Fruit fly (Drosophila melanogaster) whole organism, embryonic: ENCODE measurements around the gene Dnaaf4.
A peak's percentile ranks its signal among the peaks of the same experiment; 100 is the strongest.

Source experiments
- ATbp ChIP-seq: fragments of 200-800 bp; sonication (Bioruptor generic); optimal IDR thresholded peaks from 2 replicates; lab custom pipeline; 2017; ENCODE audit warnings: missing biosample characterization, mild to moderate bottlenecking, missing genetic modification characterization, missing genetic modification reagents
- B-H1 ChIP-seq: fragments of 200-800 bp; sonication (Bioruptor generic); IDR thresholded peaks from 3 replicates; pipeline ENCODE4 v1.3.6; 2022; ENCODE audit warnings: missing biosample characterization, missing genetic modification characterization
- CG10209 ChIP-seq: fragments of 200-800 bp; sonication (Bioruptor generic); optimal IDR thresholded peaks from 3 replicates; lab custom pipeline; 2017; ENCODE audit warnings: missing biosample characterization, mild to moderate bottlenecking, missing genetic modification characterization, missing genetic modification reagents
- CG10267 ChIP-seq: fragments of 200-800 bp; sonication (Bioruptor generic); optimal IDR thresholded peaks from 2 replicates; lab custom pipeline; 2018; ENCODE audit warnings: missing biosample characterization, mild to moderate bottlenecking, missing genetic modification characterization, moderate library complexity
- CG10654 ChIP-seq: fragments of 200-800 bp; sonication (Bioruptor generic); optimal IDR thresholded peaks from 2 replicates; lab custom pipeline; 2016; ENCODE audit warnings: missing biosample characterization, missing genetic modification characterization
- CG12155 ChIP-seq: fragments of 200-800 bp; sonication (Bioruptor generic); optimal IDR thresholded peaks from 3 replicates; lab custom pipeline; 2016; ENCODE audit warnings: missing biosample characterization, missing genetic modification characterization
- CG12391 ChIP-seq: fragments of 200-800 bp; sonication (Bioruptor generic); optimal IDR thresholded peaks from 3 replicates; lab custom pipeline; 2018; ENCODE audit warnings: missing biosample characterization, mild to moderate bottlenecking, missing genetic modification characterization, moderate library complexity
- CG14014 ChIP-seq: fragments of 200-800 bp; sonication (Bioruptor generic); IDR thresholded peaks from 2 replicates; pipeline ENCODE4 v1.3.6; 2022; ENCODE audit warnings: missing biosample characterization, missing genetic modification characterization
- CG14710 ChIP-seq: fragments of 200-800 bp; sonication (Bioruptor generic); optimal IDR thresholded peaks from 3 replicates; lab custom pipeline; 2019; ENCODE audit warnings: missing biosample characterization, mild to moderate bottlenecking, missing genetic modification characterization, moderate library complexity
- CG17186 ChIP-seq: fragments of 200-800 bp; sonication (Bioruptor generic); optimal IDR thresholded peaks from 3 replicates; lab custom pipeline; 2017; ENCODE audit warnings: missing biosample characterization, missing genetic modification reagents, missing genetic modification characterization
- CG17829 ChIP-seq: fragments of 200-800 bp; optimal IDR thresholded peaks from 2 replicates; lab custom pipeline; 2019; ENCODE audit warnings: missing biosample characterization, mild to moderate bottlenecking, missing genetic modification characterization, moderate library complexity
- CG18476 ChIP-seq: fragments of 200-800 bp; sonication (Bioruptor generic); optimal IDR thresholded peaks from 2 replicates; lab custom pipeline; 2016; ENCODE audit warnings: missing biosample characterization, mild to moderate bottlenecking, missing genetic modification characterization
- CG30403 ChIP-seq: fragments of 200-800 bp; sonication (Bioruptor generic); optimal IDR thresholded peaks from 3 replicates; lab custom pipeline; 2016; ENCODE audit warnings: missing biosample characterization, missing genetic modification characterization
- CG31224 ChIP-seq: fragments of 200-800 bp; sonication (Bioruptor generic); IDR thresholded peaks from 2 replicates; pipeline ENCODE4 v1.3.6; 2022; ENCODE audit warnings: missing biosample characterization, missing genetic modification characterization
- CG4282 ChIP-seq: fragments of 200-800 bp; sonication (Bioruptor generic); optimal IDR thresholded peaks from 2 replicates; lab custom pipeline; 2016; ENCODE audit warnings: missing biosample characterization, missing genetic modification characterization
- CG4730 ChIP-seq: fragments of 200-800 bp; sonication (Bioruptor generic); IDR thresholded peaks from 2 replicates; pipeline ENCODE4 v1.3.6; 2022; ENCODE audit warnings: missing biosample characterization, missing genetic modification characterization
- CG6683 ChIP-seq: fragments of 200-800 bp; sonication (Bioruptor generic); optimal IDR thresholded peaks from 2 replicates; lab custom pipeline; 2017; ENCODE audit warnings: missing biosample characterization, mild to moderate bottlenecking, missing genetic modification characterization, missing genetic modification reagents
- CG6689 ChIP-seq: fragments of 200-800 bp; sonication (Bioruptor generic); IDR thresholded peaks from 2 replicates; pipeline ENCODE4 v1.3.6; 2022; ENCODE audit warnings: missing biosample characterization, missing genetic modification characterization
- CG6854 ChIP-seq: fragments of 200-800 bp; sonication (Bioruptor generic); optimal IDR thresholded peaks from 3 replicates; lab custom pipeline; 2017; ENCODE audit warnings: missing biosample characterization, mild to moderate bottlenecking, missing genetic modification characterization
- CG7556 ChIP-seq: fragments of 200-800 bp; sonication (Bioruptor generic); optimal IDR thresholded peaks from 2 replicates; lab custom pipeline; 2017; ENCODE audit warnings: missing biosample characterization, mild to moderate bottlenecking, missing genetic modification characterization
- CG7745 ChIP-seq: fragments of 200-800 bp; sonication (Bioruptor generic); optimal IDR thresholded peaks from 2 replicates; lab custom pipeline; 2018; ENCODE audit warnings: missing biosample characterization, mild to moderate bottlenecking, missing genetic modification characterization, moderate library complexity
- CG8765 ChIP-seq: fragments of 200-800 bp; sonication (Bioruptor generic); IDR thresholded peaks from 2 replicates; pipeline ENCODE4 v1.3.6; 2022; ENCODE audit warnings: missing biosample characterization, missing genetic modification characterization
- CG9932 ChIP-seq: fragments of 200-800 bp; sonication (Bioruptor generic); IDR thresholded peaks from 2 replicates; pipeline ENCODE4 v1.3.6; 2022; ENCODE audit warnings: missing biosample characterization, missing genetic modification characterization
- Elba2 ChIP-seq: fragments of 200-800 bp; sonication (Bioruptor generic); optimal IDR thresholded peaks from 3 replicates; lab custom pipeline; 2016; ENCODE audit warnings: missing biosample characterization, missing genetic modification characterization
- Fer3 ChIP-seq: fragments of 200-800 bp; sonication (Bioruptor generic); optimal IDR thresholded peaks from 2 replicates; lab custom pipeline; 2018; ENCODE audit warnings: missing biosample characterization, mild to moderate bottlenecking, missing genetic modification characterization, moderate library complexity
- HLH4C ChIP-seq: fragments of 200-800 bp; sonication (Bioruptor generic); IDR thresholded peaks from 3 replicates; pipeline ENCODE4 v1.3.6; 2022; ENCODE audit warnings: missing biosample characterization, missing genetic modification characterization; ENCODE audit not compliant: partially characterized antibody
- HLH54F ChIP-seq: fragments of 200-800 bp; sonication (Bioruptor generic); optimal IDR thresholded peaks from 3 replicates; lab custom pipeline; 2016; ENCODE audit warnings: missing biosample characterization, missing genetic modification characterization
- HmgD ChIP-seq: fragments of 200-800 bp; sonication (Bioruptor generic); optimal IDR thresholded peaks from 3 replicates; lab custom pipeline; 2016; ENCODE audit warnings: missing biosample characterization, missing genetic modification characterization
- Hmr ChIP-seq: fragments of 200-800 bp; sonication (Bioruptor generic); optimal IDR thresholded peaks from 3 replicates; lab custom pipeline; 2017; ENCODE audit warnings: mild to moderate bottlenecking, missing biosample characterization, missing genetic modification reagents, missing genetic modification characterization
- Hr51 ChIP-seq, 2 experiments: fragments of 200-800 bp; sonication (Bioruptor generic); optimal IDR thresholded peaks; 2 replicates in 1 of 2; 3 replicates in 1 of 2; lab custom pipeline; 2016 to 2018; ENCODE audit warnings: missing biosample characterization in 2 of 2, missing genetic modification characterization in 2 of 2, mild to moderate bottlenecking in 1 of 2, moderate library complexity in 1 of 2
- MBD-R2 ChIP-seq: fragments of 200-800 bp; sonication (Bioruptor generic); IDR thresholded peaks from 2 replicates; pipeline ENCODE4 v1.3.6; 2022; ENCODE audit warnings: missing biosample characterization, missing genetic modification characterization
- Meics ChIP-seq: fragments of 200-800 bp; sonication (Bioruptor generic); optimal IDR thresholded peaks from 2 replicates; lab custom pipeline; 2017; ENCODE audit warnings: missing biosample characterization, mild to moderate bottlenecking, missing genetic modification characterization
- Mes4 ChIP-seq: fragments of 200-800 bp; sonication (Bioruptor generic); optimal IDR thresholded peaks from 2 replicates; lab custom pipeline; 2016; ENCODE audit warnings: missing biosample characterization, missing genetic modification characterization
- Nf-YA ChIP-seq: fragments of 200-800 bp; sonication (Bioruptor generic); IDR thresholded peaks from 2 replicates; pipeline ENCODE4 v1.3.6; 2022; ENCODE audit warnings: missing biosample characterization, missing genetic modification characterization
- Nf-YB ChIP-seq: fragments of 200-800 bp; sonication (Bioruptor generic); optimal IDR thresholded peaks from 3 replicates; lab custom pipeline; 2019; ENCODE audit warnings: missing biosample characterization, mild to moderate bottlenecking, missing genetic modification characterization, moderate library complexity
- Oaz ChIP-seq: fragments of 200-800 bp; sonication (Bioruptor generic); IDR thresholded peaks from 2 replicates; pipeline ENCODE4 v1.3.6; 2022; ENCODE audit warnings: missing biosample characterization, missing genetic modification characterization
- PHDP ChIP-seq: fragments of 200-800 bp; sonication (Bioruptor generic); optimal IDR thresholded peaks from 3 replicates; lab custom pipeline; 2018; ENCODE audit warnings: missing biosample characterization, mild to moderate bottlenecking, missing genetic modification characterization, moderate library complexity
- Rfx ChIP-seq: fragments of 200-800 bp; sonication (Bioruptor generic); IDR thresholded peaks from 2 replicates; pipeline ENCODE4 v1.3.6; 2022; ENCODE audit warnings: missing biosample characterization, missing genetic modification characterization
- YL-1 ChIP-seq: fragments of 200-800 bp; sonication (Bioruptor generic); optimal IDR thresholded peaks from 3 replicates; lab custom pipeline; 2017; ENCODE audit warnings: missing biosample characterization, mild to moderate bottlenecking, missing genetic modification characterization
- dan ChIP-seq: fragments of 200-800 bp; sonication (Bioruptor generic); IDR thresholded peaks from 2 replicates; pipeline ENCODE4 v1.3.6; 2022; ENCODE audit warnings: missing biosample characterization, missing genetic modification characterization
- ems ChIP-seq: fragments of 200-800 bp; sonication (Bioruptor generic); optimal IDR thresholded peaks from 3 replicates; lab custom pipeline; 2016; ENCODE audit warnings: missing biosample characterization, missing genetic modification characterization
- ftz-f1 ChIP-seq: fragments of 200-800 bp; sonication (Bioruptor generic); optimal IDR thresholded peaks from 2 replicates; lab custom pipeline; 2016; ENCODE audit warnings: missing biosample characterization, missing genetic modification characterization
- hkb ChIP-seq, 2 experiments: fragments of 200-800 bp in 1 of 2; fragments of >200 bp in 1 of 2; sonication (Bioruptor generic) in 1 of 2; IDR thresholded peaks in 1 of 2; optimal IDR thresholded peaks in 1 of 2; 2 replicates each; pipeline versions ENCODE4 v1.3.6 to Lab custom; 2017 to 2022; ENCODE audit warnings: missing biosample characterization in 1 of 2, missing genetic modification characterization in 1 of 2
- lola ChIP-seq, 3 experiments: fragments of >200 bp in 2 of 3; fragments of 200-800 bp in 1 of 3; sonication (Bioruptor generic) in 1 of 3; optimal IDR thresholded peaks; 2 replicates each; lab custom pipeline; 2017 to 2019; ENCODE audit warnings: missing biosample characterization in 3 of 3, missing genetic modification characterization in 3 of 3, mild to moderate bottlenecking in 1 of 3, moderate library complexity in 1 of 3
- pfk ChIP-seq: fragments of 200-800 bp; sonication (Bioruptor generic); optimal IDR thresholded peaks from 2 replicates; lab custom pipeline; 2018; ENCODE audit warnings: missing biosample characterization, mild to moderate bottlenecking, missing genetic modification characterization, moderate library complexity
- pita ChIP-seq: fragments of 200-800 bp; sonication (Bioruptor generic); optimal IDR thresholded peaks from 2 replicates; lab custom pipeline; 2017; ENCODE audit warnings: missing biosample characterization, mild to moderate bottlenecking, missing genetic modification characterization
- slbo ChIP-seq: fragments of 200-800 bp; sonication (Bioruptor generic); IDR thresholded peaks from 2 replicates; pipeline ENCODE4 v1.3.6; 2022; ENCODE audit warnings: missing biosample characterization, missing genetic modification characterization
- unc-4 ChIP-seq: fragments of 200-800 bp; sonication (Bioruptor generic); IDR thresholded peaks from 2 replicates; pipeline ENCODE4 v1.3.6; 2022; ENCODE audit warnings: missing biosample characterization, missing genetic modification characterization; ENCODE audit not compliant: partially characterized antibody
- vnd ChIP-seq: fragments of 200-800 bp; sonication (Bioruptor generic); IDR thresholded peaks from 3 replicates; pipeline ENCODE4 v1.3.6; 2022; ENCODE audit warnings: missing biosample characterization, missing genetic modification characterization; ENCODE audit not compliant: partially characterized antibody

Dnaaf4 gene

dm6 chr2L:11100516-11101061, 20.9 kb downstream of the Dnaaf4 start, which contains the start of gene Ge-1 (continued):
- TF ChIP-seq CG8765 (no peak), Mes4 (GFP tag; lab: Kevin White, UChicago) (no peak), Oaz (no peak), Elba2 (GFP tag; lab: Kevin White, UChicago) (no peak), CG10209 (GFP tag; lab: Kevin White, UChicago) (no peak), CG7745 (no peak), HLH54F (no peak), PHDP (tag; lab: Kevin White, UChicago) (no peak), CG17186 (GFP tag; lab: Kevin White, UChicago) (peak; percentile 13), ATbp (GFP tag; lab: Kevin White, UChicago) (no peak), Fer3 (tag; lab: Kevin White, UChicago) (no peak), CG6854 (GFP tag; lab: Kevin White, UChicago) (no peak), pita (GFP tag; lab: Kevin White, UChicago) (no peak), HLH4C (GFP tag; lab: Robert Waterston, UW) (peak; percentile 48; the same call in 2 of the 3 replicates), Meics (GFP tag; lab: Kevin White, UChicago) (no peak), CG10267 (peak; percentile 15), MBD-R2 (GFP tag; lab: Robert Waterston, UW) (peak; percentile 82), pfk (GFP tag; lab: Kevin White, UChicago) (peak; percentile 30), CG4282 (GFP tag; lab: Kevin White, UChicago) (no peak), Nf-YA (GFP tag; lab: Robert Waterston, UW) (no peak), Hmr (GFP tag; lab: Kevin White, UChicago) (no peak), hkb (optimal IDR thresholded peaks at IDR 0.05; lab: Kevin White, UChicago) (no peak), hkb (GFP tag; IDR thresholded peaks at IDR 0.05; lab: Robert Waterston, UW) (no peak), CG4730 (GFP tag; lab: Robert Waterston, UW) (no peak), CG6689 (GFP tag; lab: Robert Waterston, UW) (peak; percentile 51), CG9932 (no peak), ftz-f1 (GFP tag; lab: Kevin White, UChicago) (peak; percentile 3), CG6683 (no peak)

dm6 chr2L:11091111-11091510, 30.4 kb downstream of the Dnaaf4 start, which contains the start of gene Wdr59:
TSS of gene Wdr59 (plus strand) at chr2L:11091444.
- peak in 1 of 3 experiments; percentile 59 for TF ChIP-seq lola (GFP tag; optimal IDR thresholded peaks at IDR 0.05; lab: Kevin White, UChicago)
- TF ChIP-seq HmgD (GFP tag; lab: Kevin White, UChicago): no peak
- TF ChIP-seq CG14710 (tag; lab: Kevin White, UChicago): peak; percentile 77
- TF ChIP-seq CG10654 (GFP tag; lab: Kevin White, UChicago): peak; percentile 8
- peak; percentile 59 for TF ChIP-seq CG30403 (GFP tag; lab: Kevin White, UChicago)
- TF ChIP-seq CG14014 (GFP tag; lab: Robert Waterston, UW): no peak
- no peak for TF ChIP-seq dan (GFP tag; lab: Robert Waterston, UW)
- no peak for TF ChIP-seq Nf-YB (GFP tag; lab: Kevin White, UChicago)
- TF ChIP-seq B-H1 (GFP tag; lab: Robert Waterston, UW): no peak
- peak; percentile 66 for TF ChIP-seq CG17829 (tag; lab: Kevin White, UChicago)
- peak; percentile 79 for TF ChIP-seq unc-4 (GFP tag; lab: Robert Waterston, UW)
- peak; percentile 39 for TF ChIP-seq CG12155 (GFP tag; lab: Kevin White, UChicago)
- TF ChIP-seq CG7556 (GFP tag; lab: Kevin White, UChicago): no peak
- peak in 1 of 2 experiments; percentile 11 for TF ChIP-seq Hr51 (GFP tag; optimal IDR thresholded peaks at IDR 0.05; lab: Kevin White, UChicago)
- peak; percentile 39 for TF ChIP-seq CG18476 (GFP tag; lab: Kevin White, UChicago)
- TF ChIP-seq Rfx (GFP tag; lab: Robert Waterston, UW): peak; percentile 51; the same call in 1 of the 2 replicates
- peak; percentile 52; the same call in 2 of the 3 replicates for TF ChIP-seq vnd (GFP tag; lab: Robert Waterston, UW)
- no peak for TF ChIP-seq Fer3 (tag; lab: Kevin White, UChicago)
- no peak for TF ChIP-seq CG31224 (GFP tag; lab: Robert Waterston, UW)
- no peak for TF ChIP-seq CG4282 (GFP tag; lab: Kevin White, UChicago)
- TF ChIP-seq YL-1 (GFP tag; lab: Kevin White, UChicago): peak; percentile 25
- TF ChIP-seq CG12391 (tag; lab: Kevin White, UChicago): peak; percentile 75
- peak; percentile 70 for TF ChIP-seq slbo
- TF ChIP-seq ems (GFP tag; lab: Kevin White, UChicago): peak; percentile 1
